Worm (Caenorhabditis elegans): ENCODE results near the gene tbx-41.

ce11 chrX:1847685-1848084, 17.4 kb upstream of the tbx-41 start:
- TF ChIP-seq nhr-76 (tag; optimal IDR thresholded peaks at IDR 0.05) (no peak), fkh-10 (GFP tag; optimal IDR thresholded peaks at IDR 0.05) (no peak), mml-1 (tag; optimal IDR thresholded peaks at IDR 0.05) (no peak), mdl-1 (tag; optimal IDR thresholded peaks at IDR 0.05) (no peak), nhr-11 (tag; optimal IDR thresholded peaks at IDR 0.05) (no peak), ztf-11 (tag; optimal IDR thresholded peaks at IDR 0.05) (no peak), eor-1 (tag; optimal IDR thresholded peaks at IDR 0.05) (no peak), R02D3.7 (tag; optimal IDR thresholded peaks at IDR 0.05) (no peak)

Data from whole organism, L3 larva.